Fruit fly (Drosophila melanogaster) whole organism, embryonic: Measurements from ENCODE around the gene BRWD3.

ENCODE experiments used
- Abd-B ChIP-seq: fragments of 200-800 bp; sonication (Bioruptor generic); optimal IDR thresholded peaks from 2 replicates; lab custom pipeline; 2018; ENCODE audit warnings: missing biosample characterization, mild to moderate bottlenecking, missing genetic modification characterization, moderate library complexity
- BEAF-32 ChIP-seq: fragments of 200-800 bp; sonication (Bioruptor generic); optimal IDR thresholded peaks from 3 replicates; lab custom pipeline; 2017; ENCODE audit warnings: missing biosample characterization, missing genetic modification characterization, mild to moderate bottlenecking, moderate library complexity, missing genetic modification reagents
- Blimp-1 ChIP-seq: fragments of 200-800 bp; sonication (Bioruptor generic); optimal IDR thresholded peaks from 3 replicates; lab custom pipeline; 2018; ENCODE audit warnings: missing biosample characterization, missing genetic modification characterization, mild to moderate bottlenecking, moderate library complexity, missing genetic modification reagents
- Bteb2 ChIP-seq: fragments of 200-800 bp; sonication (Bioruptor generic); optimal IDR thresholded peaks from 2 replicates; lab custom pipeline; 2016; ENCODE audit warnings: missing biosample characterization, missing genetic modification characterization
- CG10431 ChIP-seq: fragments of 200-800 bp; sonication (Bioruptor generic); optimal IDR thresholded peaks from 3 replicates; lab custom pipeline; 2018; ENCODE audit warnings: missing biosample characterization, mild to moderate bottlenecking, missing genetic modification characterization
- CG10979 ChIP-seq: fragments of 200-800 bp; sonication (Bioruptor generic); optimal IDR thresholded peaks from 2 replicates; lab custom pipeline; 2018; ENCODE audit warnings: missing biosample characterization, mild to moderate bottlenecking, missing genetic modification characterization, moderate library complexity
- CG11696 ChIP-seq: fragments of 200-800 bp; sonication (Bioruptor generic); IDR thresholded peaks from 2 replicates; pipeline ENCODE4 v1.3.6; 2022; ENCODE audit warnings: missing biosample characterization, missing genetic modification characterization
- CG12391 ChIP-seq: fragments of 200-800 bp; sonication (Bioruptor generic); optimal IDR thresholded peaks from 3 replicates; lab custom pipeline; 2018; ENCODE audit warnings: missing biosample characterization, mild to moderate bottlenecking, missing genetic modification characterization, moderate library complexity
- CG12659 ChIP-seq: fragments of 200-800 bp; sonication (Bioruptor generic); optimal IDR thresholded peaks from 3 replicates; lab custom pipeline; 2017; ENCODE audit warnings: mild to moderate bottlenecking, missing biosample characterization, missing genetic modification reagents, missing genetic modification characterization
- CG14441 ChIP-seq: fragments of 200-800 bp; sonication (Bioruptor generic); IDR thresholded peaks from 2 replicates; pipeline ENCODE4 v1.3.6; 2022; ENCODE audit warnings: missing biosample characterization, missing genetic modification characterization
- CG15011 ChIP-seq: fragments of 200-800 bp; sonication (Bioruptor generic); optimal IDR thresholded peaks from 3 replicates; lab custom pipeline; 2018; ENCODE audit warnings: missing biosample characterization, mild to moderate bottlenecking, missing genetic modification characterization
- CG15479 ChIP-seq: fragments of 200-800 bp; sonication (Bioruptor generic); optimal IDR thresholded peaks from 3 replicates; lab custom pipeline; 2019; ENCODE audit warnings: missing biosample characterization, mild to moderate bottlenecking, missing genetic modification characterization, moderate library complexity
- CG15514 ChIP-seq: fragments of 200-800 bp; sonication (Bioruptor generic); optimal IDR thresholded peaks from 3 replicates; lab custom pipeline; 2017; ENCODE audit warnings: missing biosample characterization, missing genetic modification characterization, mild to moderate bottlenecking, moderate library complexity, missing genetic modification reagents
- CG15601 ChIP-seq: fragments of 200-800 bp; sonication (Bioruptor generic); optimal IDR thresholded peaks from 3 replicates; lab custom pipeline; 2019; ENCODE audit warnings: missing biosample characterization, mild to moderate bottlenecking, missing genetic modification characterization, moderate library complexity
- CG1832 ChIP-seq: fragments of 200-800 bp; sonication (Bioruptor generic); optimal IDR thresholded peaks from 2 replicates; lab custom pipeline; 2017; ENCODE audit warnings: missing biosample characterization, mild to moderate bottlenecking, missing genetic modification characterization, inconsistent platforms
- CG33213 ChIP-seq: fragments of 200-800 bp; sonication (Bioruptor generic); optimal IDR thresholded peaks from 3 replicates; lab custom pipeline; 2016; ENCODE audit warnings: missing biosample characterization, missing genetic modification characterization
- CG3995 ChIP-seq: fragments of 200-800 bp; sonication (Bioruptor generic); optimal IDR thresholded peaks from 3 replicates; lab custom pipeline; 2016; ENCODE audit warnings: missing biosample characterization, missing genetic modification characterization
- CG4424 ChIP-seq: fragments of 200-800 bp; sonication (Bioruptor generic); optimal IDR thresholded peaks from 3 replicates; lab custom pipeline; 2016; ENCODE audit warnings: missing biosample characterization, missing genetic modification characterization
- CG4854 ChIP-seq: fragments of 200-800 bp; sonication (Bioruptor generic); optimal IDR thresholded peaks from 2 replicates; lab custom pipeline; 2016; ENCODE audit warnings: missing biosample characterization, missing genetic modification characterization, inconsistent platforms
- CG5245 ChIP-seq: fragments of 200-800 bp; sonication (Bioruptor generic); optimal IDR thresholded peaks from 3 replicates; lab custom pipeline; 2016; ENCODE audit warnings: missing biosample characterization, missing genetic modification characterization
- CG8089 ChIP-seq: fragments of 200-800 bp; sonication (Bioruptor generic); optimal IDR thresholded peaks from 3 replicates; lab custom pipeline; 2016; ENCODE audit warnings: missing biosample characterization, missing genetic modification characterization
- CTCF ChIP-seq: fragments of 200-800 bp; sonication (Bioruptor generic); optimal IDR thresholded peaks from 2 replicates; lab custom pipeline; 2017; ENCODE audit warnings: missing biosample characterization, mild to moderate bottlenecking, missing genetic modification characterization, moderate library complexity
- CoRest ChIP-seq: fragments of 200-800 bp; sonication (Bioruptor generic); optimal IDR thresholded peaks from 3 replicates; lab custom pipeline; 2018; ENCODE audit warnings: missing biosample characterization, mild to moderate bottlenecking, missing genetic modification characterization, moderate library complexity
- Dip3 ChIP-seq: fragments of 200-800 bp; sonication (Bioruptor generic); optimal IDR thresholded peaks from 3 replicates; lab custom pipeline; 2016; ENCODE audit warnings: missing biosample characterization, missing genetic modification characterization
- Doc3 ChIP-seq: fragments of 200-800 bp; sonication (Bioruptor generic); IDR thresholded peaks from 3 replicates; pipeline ENCODE4 v1.3.6; 2022; ENCODE audit warnings: missing biosample characterization, missing genetic modification characterization; ENCODE audit not compliant: partially characterized antibody
- Drgx ChIP-seq: fragments of 200-800 bp; sonication (Bioruptor generic); IDR thresholded peaks from 2 replicates; pipeline ENCODE4 v1.3.6; 2022; ENCODE audit warnings: missing biosample characterization, missing genetic modification characterization
- E2f2 ChIP-seq: fragments of 200-800 bp; sonication (Bioruptor generic); IDR thresholded peaks from 2 replicates; pipeline ENCODE4 v1.3.6; 2022; ENCODE audit warnings: missing biosample characterization, missing genetic modification characterization
- H2.0 ChIP-seq: fragments of 200-800 bp; sonication (Bioruptor generic); IDR thresholded peaks from 2 replicates; pipeline ENCODE4 v1.3.6; 2022; ENCODE audit warnings: missing biosample characterization, missing genetic modification characterization
- HLHmδ ChIP-seq: fragments of 200-800 bp; sonication (Bioruptor generic); optimal IDR thresholded peaks from 2 replicates; lab custom pipeline; 2018; ENCODE audit warnings: missing biosample characterization, mild to moderate bottlenecking, missing genetic modification characterization, moderate library complexity
- HmgD ChIP-seq: fragments of 200-800 bp; sonication (Bioruptor generic); optimal IDR thresholded peaks from 3 replicates; lab custom pipeline; 2016; ENCODE audit warnings: missing biosample characterization, missing genetic modification characterization
- Lhr ChIP-seq: fragments of 200-800 bp; sonication (Bioruptor generic); optimal IDR thresholded peaks from 3 replicates; lab custom pipeline; 2017; ENCODE audit warnings: mild to moderate bottlenecking, missing biosample characterization, missing genetic modification reagents, missing genetic modification characterization
- MESR4 ChIP-seq: fragments of 200-800 bp; sonication (Bioruptor generic); optimal IDR thresholded peaks from 2 replicates; lab custom pipeline; 2018; ENCODE audit warnings: missing biosample characterization, mild to moderate bottlenecking, missing genetic modification characterization, moderate library complexity
- Myb ChIP-seq: fragments of 200-800 bp; sonication (Bioruptor generic); optimal IDR thresholded peaks from 2 replicates; lab custom pipeline; 2016; ENCODE audit warnings: missing biosample characterization, missing genetic modification characterization
- Opbp ChIP-seq: fragments of 200-800 bp; sonication (Bioruptor generic); IDR thresholded peaks from 3 replicates; pipeline ENCODE4 v1.3.6; 2022; ENCODE audit warnings: missing biosample characterization, missing genetic modification characterization; ENCODE audit not compliant: partially characterized antibody
- TFAM ChIP-seq: fragments of 200-800 bp; sonication (Bioruptor generic); optimal IDR thresholded peaks from 2 replicates; lab custom pipeline; 2017; ENCODE audit warnings: missing biosample characterization, missing genetic modification characterization, inconsistent platforms
- ci ChIP-seq: fragments of 200-800 bp; sonication (Bioruptor generic); IDR thresholded peaks from 3 replicates; pipeline ENCODE4 v1.3.6; 2022; ENCODE audit warnings: missing biosample characterization, missing genetic modification characterization
- exex ChIP-seq: fragments of 200-800 bp; sonication (Bioruptor generic); optimal IDR thresholded peaks from 4 replicates; lab custom pipeline; 2018; ENCODE audit warnings: missing biosample characterization, mild to moderate bottlenecking, missing genetic modification characterization, moderate library complexity
- fd64A ChIP-seq: fragments of 200-800 bp; sonication (Bioruptor generic); optimal IDR thresholded peaks from 3 replicates; lab custom pipeline; 2018; ENCODE audit warnings: missing biosample characterization, mild to moderate bottlenecking, missing genetic modification characterization
- gfzf ChIP-seq: fragments of 200-800 bp; sonication (Bioruptor generic); optimal IDR thresholded peaks from 2 replicates; lab custom pipeline; 2016; ENCODE audit warnings: missing biosample characterization, mild to moderate bottlenecking, missing genetic modification characterization, moderate library complexity
- her ChIP-seq: fragments of 200-800 bp; sonication (Bioruptor generic); optimal IDR thresholded peaks from 2 replicates; lab custom pipeline; 2016; ENCODE audit warnings: missing biosample characterization, missing genetic modification characterization
- kay ChIP-seq: fragments of 200-800 bp; sonication (Bioruptor generic); optimal IDR thresholded peaks from 2 replicates; lab custom pipeline; 2016; ENCODE audit warnings: missing biosample characterization, missing genetic modification characterization
- kni ChIP-seq: fragments of 200-800 bp; sonication (Bioruptor generic); optimal IDR thresholded peaks from 3 replicates; lab custom pipeline; 2017; ENCODE audit warnings: mild to moderate bottlenecking, missing biosample characterization, missing genetic modification reagents, missing genetic modification characterization
- pan ChIP-seq, 4 experiments: fragments of >200 bp in 3 of 4; fragments of 200-800 bp in 1 of 4; sonication (Bioruptor generic) in 1 of 4; optimal IDR thresholded peaks in 3 of 4; IDR thresholded peaks in 1 of 4; 2 replicates each; pipeline versions ENCODE4 v1.3.6 to Lab custom; 2017 to 2022; ENCODE audit warnings: missing biosample characterization in 2 of 4, missing genetic modification characterization in 2 of 4, mixed read lengths in 1 of 4
- pho ChIP-seq: fragments of 200-800 bp; sonication (Bioruptor generic); optimal IDR thresholded peaks from 2 replicates; lab custom pipeline; 2016; ENCODE audit warnings: missing biosample characterization, missing genetic modification characterization
- phol ChIP-seq: fragments of 200-800 bp; sonication (Bioruptor generic); optimal IDR thresholded peaks from 3 replicates; lab custom pipeline; 2018; ENCODE audit warnings: missing biosample characterization, mild to moderate bottlenecking, missing genetic modification characterization, moderate library complexity
- ro ChIP-seq: fragments of 200-800 bp; sonication (Bioruptor generic); IDR thresholded peaks from 2 replicates; pipeline ENCODE4 v1.3.6; 2022; ENCODE audit warnings: missing biosample characterization, missing genetic modification characterization
- sens ChIP-seq: fragments of 200-800 bp; sonication (Bioruptor generic); peaks from one replicate; lab custom pipeline; 2016; ENCODE audit warnings: missing biosample characterization, missing genetic modification characterization
- sens-2 ChIP-seq: fragments of 200-800 bp; sonication (Bioruptor generic); IDR thresholded peaks from 2 replicates; pipeline ENCODE4 v1.3.6; 2022; ENCODE audit warnings: missing biosample characterization, missing genetic modification characterization
- stwl ChIP-seq: fragments of 200-800 bp; sonication (Bioruptor generic); optimal IDR thresholded peaks from 3 replicates; lab custom pipeline; 2018; ENCODE audit warnings: missing biosample characterization, mild to moderate bottlenecking, missing genetic modification characterization, moderate library complexity
- tx ChIP-seq: fragments of 200-800 bp; sonication (Bioruptor generic); optimal IDR thresholded peaks from 2 replicates; lab custom pipeline; 2016; ENCODE audit warnings: missing biosample characterization, missing genetic modification characterization
- wek ChIP-seq: fragments of 200-800 bp; sonication (Bioruptor generic); optimal IDR thresholded peaks from 3 replicates; lab custom pipeline; 2018; ENCODE audit warnings: missing biosample characterization, mild to moderate bottlenecking, missing genetic modification characterization, moderate library complexity

The BRWD3 gene

dm6 chr3R:24359957-24360356 lies 41.2 kb downstream of the BRWD3 start, which contains the start of gene CG18528:
TSS of gene CG18528 (minus strand) at chr3R:24360144.
- TF ChIP-seq Dip3 (peak; percentile 53), CG12659 (GFP tag; lab: Kevin White, UChicago) (peak; percentile 39), Doc3 (GFP tag; lab: Robert Waterston, UW) (no peak), CG10431 (no peak), CG4424 (GFP tag; lab: Kevin White, UChicago) (no peak), Myb (GFP tag; lab: Kevin White, UChicago) (peak; percentile 97), Lhr (peak; percentile 84), CG8089 (GFP tag; lab: Kevin White, UChicago) (no peak), ro (GFP tag; lab: Robert Waterston, UW) (no peak), CG10979 (tag; lab: Kevin White, UChicago) (no peak), CG15514 (peak; percentile 51), CG33213 (GFP tag; lab: Kevin White, UChicago) (peak; percentile 66), Opbp (GFP tag; lab: Robert Waterston, UW) (peak; percentile 34; the same call in 1 of the 3 replicates), BEAF-32 (peak; percentile 59), E2f2 (GFP tag; lab: Robert Waterston, UW) (peak; percentile 68), Abd-B (GFP tag; lab: Kevin White, UChicago) (peak; percentile 82), fd64A (GFP tag; lab: Kevin White, UChicago) (no peak), gfzf (peak; percentile 96), CG4854 (no peak), phol (peak; percentile 47), Drgx (GFP tag; lab: Robert Waterston, UW) (no peak), CG5245 (no peak), CG1832 (no peak), ci (GFP tag; lab: Robert Waterston, UW) (peak; percentile 33; the same call in 1 of the 3 replicates), exex (peak; percentile 6), TFAM (GFP tag; lab: Kevin White, UChicago) (no peak), tx (GFP tag; lab: Kevin White, UChicago) (no peak), kni (GFP tag; lab: Kevin White, UChicago) (no peak), Blimp-1 (no peak), pho (GFP tag; lab: Kevin White, UChicago) (peak; percentile 6), HmgD (peak; percentile 50), her (GFP tag; lab: Kevin White, UChicago) (peak; percentile 82), HLHmδ (no peak), CTCF (peak; percentile 62), kay (GFP tag; lab: Kevin White, UChicago) (no peak), pan (optimal IDR thresholded peaks at IDR 0.05; lab: Kevin White, UChicago) (no peak), pan (GFP tag; optimal IDR thresholded peaks at IDR 0.05 in 1 of 2, IDR thresholded peaks at IDR 0.05 in 1 of 2) (no peak), H2.0 (GFP tag; lab: Robert Waterston, UW) (no peak), sens-2 (no peak), CG11696 (GFP tag; lab: Robert Waterston, UW) (no peak), CG12391 (tag; lab: Kevin White, UChicago) (peak; percentile 6), CG3995 (GFP tag; lab: Kevin White, UChicago) (peak; percentile 71), CG15011 (GFP tag; lab: Kevin White, UChicago) (no peak), wek (GFP tag; lab: Kevin White, UChicago) (no peak), CoRest (tag; lab: Kevin White, UChicago) (peak; percentile 64), CG14441 (GFP tag; lab: Robert Waterston, UW) (no peak), stwl (peak; percentile 73), sens (GFP tag; lab: Kevin White, UChicago) (peak; percentile 73), CG15479 (GFP tag; lab: Kevin White, UChicago) (no peak), Bteb2 (GFP tag; lab: Kevin White, UChicago) (no peak), MESR4 (GFP tag; lab: Kevin White, UChicago) (peak; percentile 17), CG15601 (tag; lab: Kevin White, UChicago) (no peak)
